Worm (Caenorhabditis elegans) whole organism, young adult: Measurements from ENCODE around the gene cyp-33C3.

Experiments used
- K12H6.12 ChIP-seq: fragments of 200-800 bp; sonication (Bioruptor generic); optimal IDR thresholded peaks from 2 replicates; lab custom pipeline; 2018; ENCODE audit warnings: mild to moderate bottlenecking, missing genetic modification characterization, missing compliant biosample characterization
- ZK185.1 ChIP-seq: sonication (generic microtip); optimal IDR thresholded peaks from 2 replicates; lab custom pipeline; 2016; ENCODE audit warnings: mild to moderate bottlenecking, missing genetic modification characterization, missing compliant biosample characterization; ENCODE audit not compliant: poor library complexity, severe bottlenecking
- ama-1 ChIP-seq, 3 experiments: fragments of 150-350 bp in 1 of 3; sonication (generic microtip) in 2 of 3; optimal IDR thresholded peaks; 2 replicates each; lab custom pipeline; 2014 to 2018; ENCODE audit warnings: missing biosample characterization in 2 of 3, missing genetic modification characterization in 2 of 3, missing genetic modification reagents in 2 of 3
- aptf-3 ChIP-seq: fragments of 200-800 bp; sonication (Bioruptor generic); IDR thresholded peaks from 2 replicates; pipeline ENCODE4 v1.3.6; 2022; ENCODE audit warnings: missing genetic modification characterization, missing compliant biosample characterization
- egl-44 ChIP-seq: fragments of 200-800 bp; sonication (Bioruptor generic); IDR thresholded peaks from 2 replicates; pipeline ENCODE4 v1.3.6; 2022; ENCODE audit warnings: missing genetic modification reagents, missing genetic modification characterization, missing compliant biosample characterization
- madf-6 ChIP-seq: fragments of 200-800 bp; sonication (Bioruptor generic); IDR thresholded peaks from 2 replicates; pipeline ENCODE4 v1.3.6; 2022; ENCODE audit warnings: missing genetic modification reagents, missing genetic modification characterization, missing compliant biosample characterization

DNA sequence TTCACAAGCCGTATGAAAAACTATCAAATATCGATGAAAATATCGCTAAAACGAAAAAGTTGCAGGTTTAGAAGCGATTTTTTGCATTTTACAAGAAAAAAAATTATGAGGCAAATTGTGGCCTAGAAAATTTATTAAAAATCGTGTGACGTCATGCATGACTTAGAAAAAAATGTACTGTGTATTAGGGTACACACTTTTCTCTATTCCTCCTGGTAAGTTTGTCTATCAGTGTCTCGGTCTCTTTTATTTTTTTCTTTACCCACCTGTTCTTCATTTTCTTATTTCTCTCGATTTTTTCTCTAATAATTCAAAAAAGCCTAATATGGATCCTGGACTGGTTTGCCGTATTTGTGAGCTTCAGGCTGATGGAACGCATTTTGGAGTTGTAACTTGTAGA lies 42.5 kb downstream of the cyp-33C3 start, which contains the start of gene nhr-227:
- TF ChIP-seq ama-1 (optimal IDR thresholded peaks at IDR 0.05; lab: Kevin White, UChicago) (no peak), ama-1 (GFP tag; optimal IDR thresholded peaks at IDR 0.05; lab: Kevin White, UChicago) (no peak), egl-44 (GFP tag; lab: Robert Waterston, UW) (no peak), aptf-3 (GFP tag; lab: Robert Waterston, UW) (no peak), K12H6.12 (no peak), ZK185.1 (no peak), madf-6 (no peak)
